Worm (Caenorhabditis elegans) whole organism, mixed stage, embryonic: ENCODE measurements around the gene srg-54.
A peak's percentile ranks its signal among the peaks of the same experiment; 100 is the strongest.

ENCODE experiments used
- M03D4.4 ChIP-seq: sonication (generic microtip); optimal IDR thresholded peaks from 2 replicates; lab custom pipeline; 2017; ENCODE audit warnings: mild to moderate bottlenecking, missing genetic modification characterization, missing compliant biosample characterization
- bed-3 ChIP-seq: fragments of 200-800 bp; sonication (Bioruptor generic); optimal IDR thresholded peaks from 3 replicates; lab custom pipeline; 2018; ENCODE audit warnings: mild to moderate bottlenecking, missing genetic modification characterization, moderate library complexity, missing compliant biosample characterization
- blmp-1 ChIP-seq: fragments of 150-350 bp; optimal IDR thresholded peaks from 2 replicates; lab custom pipeline; 2014; ENCODE audit warnings: missing biosample characterization, missing genetic modification characterization
- ceh-39 ChIP-seq: fragments of 150-350 bp; optimal IDR thresholded peaks from 2 replicates; lab custom pipeline; 2014; ENCODE audit warnings: missing biosample characterization, missing genetic modification characterization
- ceh-83 ChIP-seq: fragments of 200-800 bp; sonication (Bioruptor generic); optimal IDR thresholded peaks from 2 replicates; lab custom pipeline; 2018; ENCODE audit warnings: mild to moderate bottlenecking, missing genetic modification characterization, missing compliant biosample characterization
- cnd-1 ChIP-seq: fragments of 200-800 bp; sonication (Bioruptor generic); optimal IDR thresholded peaks from 2 replicates; lab custom pipeline; 2018; ENCODE audit warnings: mild to moderate bottlenecking, missing genetic modification characterization, missing compliant biosample characterization
- drap-1 ChIP-seq: fragments of 200-800 bp; sonication (Bioruptor generic); optimal IDR thresholded peaks from 3 replicates; lab custom pipeline; 2018; ENCODE audit warnings: mild to moderate bottlenecking, missing genetic modification characterization, missing compliant biosample characterization
- elt-1 ChIP-seq: sonication (generic microtip); optimal IDR thresholded peaks from 2 replicates; lab custom pipeline; 2017; ENCODE audit warnings: missing genetic modification characterization, mild to moderate bottlenecking, missing compliant biosample characterization, antibody characterized with exemption, moderate library complexity, borderline replicate concordance; ENCODE audit not compliant: insufficient read depth
- elt-3 ChIP-seq: fragments of 150-350 bp; optimal IDR thresholded peaks from 2 replicates; lab custom pipeline; 2014; ENCODE audit warnings: missing biosample characterization, missing genetic modification characterization
- flh-1 ChIP-seq: fragments of 200-800 bp; sonication (Bioruptor generic); optimal IDR thresholded peaks from 2 replicates; lab custom pipeline; 2018; ENCODE audit warnings: mild to moderate bottlenecking, missing genetic modification characterization, moderate library complexity, missing compliant biosample characterization
- hlh-1 ChIP-seq: fragments of 150-350 bp; optimal IDR thresholded peaks from 2 replicates; lab custom pipeline; 2014; ENCODE audit warnings: missing biosample characterization, missing genetic modification reagents, missing genetic modification characterization
- lin-13 ChIP-seq: fragments of 150-350 bp; optimal IDR thresholded peaks from 2 replicates; lab custom pipeline; 2014; ENCODE audit warnings: missing biosample characterization, missing genetic modification characterization
- lin-32 ChIP-seq: fragments of 200-800 bp; sonication (Bioruptor generic); optimal IDR thresholded peaks from 2 replicates; lab custom pipeline; 2018; ENCODE audit warnings: mild to moderate bottlenecking, missing genetic modification characterization, missing compliant biosample characterization
- lsy-2 ChIP-seq: fragments of 150-350 bp; optimal IDR thresholded peaks from 2 replicates; lab custom pipeline; 2014; ENCODE audit warnings: missing biosample characterization, missing genetic modification characterization
- mab-5 ChIP-seq: fragments of 150-350 bp; optimal IDR thresholded peaks from 2 replicates; lab custom pipeline; 2014; ENCODE audit warnings: missing biosample characterization, missing genetic modification characterization
- mep-1 ChIP-seq: fragments of 150-350 bp; optimal IDR thresholded peaks from 2 replicates; lab custom pipeline; 2017; ENCODE audit warnings: missing biosample characterization, missing genetic modification reagents, missing genetic modification characterization, inconsistent platforms
- mls-2 ChIP-seq: sonication (generic microtip); optimal IDR thresholded peaks from 2 replicates; lab custom pipeline; 2016; ENCODE audit warnings: mild to moderate bottlenecking, missing genetic modification characterization, moderate library complexity, missing compliant biosample characterization
- nhr-12 ChIP-seq: fragments of 150-350 bp; optimal IDR thresholded peaks from 2 replicates; lab custom pipeline; 2014; ENCODE audit warnings: missing biosample characterization, missing genetic modification characterization
- nhr-2 ChIP-seq: fragments of 150-350 bp; optimal IDR thresholded peaks from 2 replicates; lab custom pipeline; 2014; ENCODE audit warnings: missing biosample characterization, missing genetic modification characterization
- nhr-28 ChIP-seq: fragments of 150-350 bp; optimal IDR thresholded peaks from 2 replicates; lab custom pipeline; 2014; ENCODE audit warnings: missing biosample characterization, missing genetic modification characterization
- nhr-76 ChIP-seq: sonication (generic microtip); optimal IDR thresholded peaks from 2 replicates; lab custom pipeline; 2017; ENCODE audit warnings: missing biosample characterization, missing genetic modification characterization
- pha-4 ChIP-seq: fragments of 150-350 bp; optimal IDR thresholded peaks from 2 replicates; lab custom pipeline; 2018; ENCODE audit warnings: missing biosample characterization, missing genetic modification reagents, missing genetic modification characterization
- sem-2 ChIP-seq: fragments of 200-800 bp; sonication (Bioruptor generic); optimal IDR thresholded peaks from 2 replicates; lab custom pipeline; 2018; ENCODE audit warnings: mild to moderate bottlenecking, missing genetic modification characterization, missing compliant biosample characterization
- snpc-4 ChIP-seq: fragments of 150-350 bp; optimal IDR thresholded peaks from 2 replicates; lab custom pipeline; 2014; ENCODE audit warnings: missing biosample characterization, missing genetic modification characterization
- sptf-1 ChIP-seq: sonication (generic microtip); optimal IDR thresholded peaks from 2 replicates; lab custom pipeline; 2017; ENCODE audit warnings: mild to moderate bottlenecking, missing genetic modification characterization, moderate library complexity, missing compliant biosample characterization
- tbx-8 ChIP-seq: fragments of 200-800 bp; sonication (Bioruptor generic); optimal IDR thresholded peaks from 2 replicates; lab custom pipeline; 2018; ENCODE audit warnings: mild to moderate bottlenecking, missing genetic modification characterization, moderate library complexity, missing compliant biosample characterization
- unc-120 ChIP-seq: sonication (generic microtip); optimal IDR thresholded peaks from 2 replicates; lab custom pipeline; 2017; ENCODE audit warnings: missing genetic modification characterization, missing compliant biosample characterization; ENCODE audit not compliant: poor library complexity, severe bottlenecking
- unc-39 ChIP-seq: fragments of 150-350 bp; optimal IDR thresholded peaks from 2 replicates; lab custom pipeline; 2014; ENCODE audit warnings: missing biosample characterization, missing genetic modification characterization
- unc-62 ChIP-seq: fragments of 150-350 bp; optimal IDR thresholded peaks from 2 replicates; lab custom pipeline; 2014; ENCODE audit warnings: missing biosample characterization, missing genetic modification reagents, missing genetic modification characterization
- zip-8 ChIP-seq: fragments of 150-350 bp; optimal IDR thresholded peaks from 2 replicates; lab custom pipeline; 2014; ENCODE audit warnings: missing biosample characterization, missing genetic modification characterization
- ztf-11 ChIP-seq: fragments of 150-350 bp; optimal IDR thresholded peaks from 2 replicates; lab custom pipeline; 2014; ENCODE audit warnings: missing biosample characterization, missing genetic modification characterization

The srg-54 gene

ce11 chrV:14947022-14947421, 23.0 kb upstream of the srg-54 start, which contains the start of gene C30G7.4:
C30G7.4 (minus strand) TSS chrV:14947122.
- no peak for TF ChIP-seq elt-3
- no peak for TF ChIP-seq lsy-2 (tag; lab: Kevin White, UChicago)
- TF ChIP-seq nhr-12 (tag; lab: Kevin White, UChicago): no peak
- TF ChIP-seq sem-2: no peak
- no peak for TF ChIP-seq flh-1
- no peak for TF ChIP-seq bed-3 (GFP tag; lab: Kevin White, UChicago)
- no peak for TF ChIP-seq unc-62 (GFP tag; lab: Kevin White, UChicago)
- TF ChIP-seq ceh-39 (tag; lab: Kevin White, UChicago): no peak
- no peak for TF ChIP-seq sptf-1 (tag; lab: Kevin White, UChicago)
- TF ChIP-seq pha-4 (tag; lab: Kevin White, UChicago): no peak
- no peak for TF ChIP-seq zip-8 (tag; lab: Kevin White, UChicago)
- no peak for TF ChIP-seq lin-13 (tag; lab: Kevin White, UChicago)
- no peak for TF ChIP-seq mep-1 (tag; lab: Kevin White, UChicago)
- TF ChIP-seq mab-5 (tag; lab: Kevin White, UChicago): no peak
- no peak for TF ChIP-seq elt-1

ce11 chrV:14945697-14946096, 21.7 kb upstream of the srg-54 start, which contains the start of gene C30G7.3:
C30G7.3 (minus strand) TSS chrV:14945704.
- no peak for TF ChIP-seq sptf-1 (tag; lab: Kevin White, UChicago)
- TF ChIP-seq nhr-28: no peak
- no peak for TF ChIP-seq elt-3
- no peak for TF ChIP-seq lsy-2 (tag; lab: Kevin White, UChicago)
- no peak for TF ChIP-seq elt-1
- no peak for TF ChIP-seq cnd-1 (tag; lab: Kevin White, UChicago)
- TF ChIP-seq lin-13 (tag; lab: Kevin White, UChicago): no peak
- no peak for TF ChIP-seq ztf-11 (tag; lab: Kevin White, UChicago)
- no peak for TF ChIP-seq drap-1
- no peak for TF ChIP-seq hlh-1 (tag; lab: Kevin White, UChicago)
- no peak for TF ChIP-seq nhr-76 (tag; lab: Kevin White, UChicago)
- TF ChIP-seq ceh-39 (tag; lab: Kevin White, UChicago): no peak
- TF ChIP-seq unc-39: no peak
- TF ChIP-seq unc-120: no peak
- no peak for TF ChIP-seq M03D4.4 (tag; lab: Kevin White, UChicago)
- TF ChIP-seq, all 35 proteins: peak for 0

- TF ChIP-seq tbx-8 (no peak), ceh-83 (GFP tag; lab: Kevin White, UChicago) (no peak), nhr-2 (tag; lab: Kevin White, UChicago) (no peak), mab-5 (tag; lab: Kevin White, UChicago) (no peak), mls-2 (tag; lab: Kevin White, UChicago) (no peak), hlh-1 (tag; lab: Kevin White, UChicago) (no peak), snpc-4 (tag; lab: Kevin White, UChicago) (no peak), ceh-39 (tag; lab: Kevin White, UChicago) (no peak), mep-1 (tag; lab: Kevin White, UChicago) (no peak)
These were observed 21.1 kb upstream of the srg-54 start for ce11 chrV:14945124-14945523.

- TF ChIP-seq sem-2 (no peak), cnd-1 (tag; lab: Kevin White, UChicago) (no peak), sptf-1 (tag; lab: Kevin White, UChicago) (no peak), ceh-39 (tag; lab: Kevin White, UChicago) (no peak), mab-5 (tag; lab: Kevin White, UChicago) (no peak), lin-32 (GFP tag; lab: Kevin White, UChicago) (no peak), unc-120 (no peak), M03D4.4 (tag; lab: Kevin White, UChicago) (no peak), blmp-1 (no peak)
These were observed 19.8 kb upstream of the srg-54 start for ce11 chrV:14943774-14944173.

DNA sequence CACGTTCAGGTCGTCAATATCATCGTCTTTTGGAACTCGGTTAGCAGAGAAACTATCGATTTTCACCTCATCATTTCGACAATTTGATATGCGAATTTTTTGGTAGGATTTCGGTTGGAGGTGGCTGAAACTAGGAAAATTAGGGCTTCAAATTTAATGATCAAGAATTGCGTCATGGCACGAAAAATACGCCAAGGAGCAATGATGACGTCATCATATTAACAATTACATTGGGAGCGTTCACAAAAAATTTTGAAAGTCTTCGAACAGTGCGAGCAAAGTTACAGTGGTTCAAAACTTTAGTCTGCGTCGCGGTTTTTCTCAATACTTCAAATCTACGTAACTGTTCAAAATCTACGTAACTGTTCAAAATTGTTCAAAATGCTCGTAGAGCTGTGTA, 18.9 kb upstream of the srg-54 start:
- TF ChIP-seq zip-8 (tag; lab: Kevin White, UChicago): peak; percentile 96
- TF ChIP-seq nhr-28: no peak
- no peak for TF ChIP-seq ceh-39 (tag; lab: Kevin White, UChicago)
- no peak for TF ChIP-seq ceh-83 (GFP tag; lab: Kevin White, UChicago)
- TF ChIP-seq blmp-1: no peak
- no peak for TF ChIP-seq unc-39
- TF ChIP-seq mab-5 (tag; lab: Kevin White, UChicago): no peak
